Worm (Caenorhabditis elegans) whole organism, L4 larva: Measurements from ENCODE around the gene B0365.9.

Experiments
- ZK546.5 ChIP-seq, 2 experiments: sonication (generic microtip); optimal IDR thresholded peaks; 2 replicates each; lab custom pipeline; 2017; ENCODE audit warnings: missing biosample characterization in 2 of 2, missing genetic modification characterization in 2 of 2
- daf-12 ChIP-seq: fragments of 150-350 bp; optimal IDR thresholded peaks from 2 replicates; lab custom pipeline; 2014; ENCODE audit warnings: missing biosample characterization, missing genetic modification reagents, missing genetic modification characterization
- jun-1 ChIP-seq: fragments of 150-350 bp; optimal IDR thresholded peaks from 2 replicates; lab custom pipeline; 2014; ENCODE audit warnings: missing biosample characterization, missing genetic modification reagents, missing genetic modification characterization
- lin-1 ChIP-seq: fragments of 200-800 bp; sonication (Bioruptor generic); IDR thresholded peaks from 2 replicates; pipeline ENCODE4 v1.3.6; 2022; ENCODE audit warnings: missing genetic modification reagents, missing genetic modification characterization, missing compliant biosample characterization
- lin-13 ChIP-seq: fragments of 150-350 bp; optimal IDR thresholded peaks from 2 replicates; lab custom pipeline; 2014; ENCODE audit warnings: missing biosample characterization, missing genetic modification reagents, missing genetic modification characterization
- unc-130 ChIP-seq: sonication (generic microtip); optimal IDR thresholded peaks from 2 replicates; lab custom pipeline; 2016; ENCODE audit warnings: missing genetic modification reagents, missing genetic modification characterization, missing compliant biosample characterization
- ztf-11 ChIP-seq: fragments of 150-350 bp; optimal IDR thresholded peaks from 2 replicates; lab custom pipeline; 2014; ENCODE audit warnings: missing biosample characterization, missing genetic modification characterization

ce11 chrV:13166582-13166981, 33.2 kb upstream of the B0365.9 start:
- TF ChIP-seq lin-13 (GFP tag; lab: Kevin White, UChicago) (no peak), daf-12 (tag; lab: Kevin White, UChicago) (no peak), ZK546.5 (tag; optimal IDR thresholded peaks at IDR 0.05; lab: Kevin White, UChicago) (no peak), unc-130 (GFP tag; lab: Kevin White, UChicago) (no peak), jun-1 (tag; lab: Kevin White, UChicago) (no peak), lin-1 (no peak), ztf-11 (tag; lab: Kevin White, UChicago) (no peak)
